Fruit fly (Drosophila melanogaster) whole organism, prepupa: ENCODE results near the gene NfI.

Experiments
- CG10631 ChIP-seq: fragments of 200-800 bp; sonication (Bioruptor generic); optimal IDR thresholded peaks from 2 replicates; lab custom pipeline; 2016; ENCODE audit warnings: missing biosample characterization, missing genetic modification characterization
- CG10669 ChIP-seq: fragments of 200-800 bp; sonication (Bioruptor generic); optimal IDR thresholded peaks from 3 replicates; lab custom pipeline; 2018; ENCODE audit warnings: missing biosample characterization, mild to moderate bottlenecking, missing genetic modification characterization, moderate library complexity
- CG11294 ChIP-seq: fragments of 200-800 bp; sonication (Bioruptor generic); IDR thresholded peaks from 2 replicates; pipeline ENCODE4 v1.3.6; 2022; ENCODE audit warnings: missing biosample characterization, missing genetic modification characterization
- CG11762 ChIP-seq: fragments of 200-800 bp; sonication (Bioruptor generic); optimal IDR thresholded peaks from 3 replicates; lab custom pipeline; 2016; ENCODE audit warnings: missing biosample characterization, missing genetic modification characterization; ENCODE audit not compliant: insufficient read depth
- CG15336 ChIP-seq: fragments of 200-800 bp; sonication (Bioruptor generic); IDR thresholded peaks from 2 replicates; pipeline ENCODE4 v1.3.6; 2022; ENCODE audit warnings: missing biosample characterization, missing genetic modification characterization
- CG1621 ChIP-seq: fragments of 200-800 bp; sonication (Bioruptor generic); optimal IDR thresholded peaks from 3 replicates; lab custom pipeline; 2018; ENCODE audit warnings: missing biosample characterization, mild to moderate bottlenecking, missing genetic modification characterization
- CG16779 ChIP-seq: fragments of 200-800 bp; sonication (Bioruptor generic); optimal IDR thresholded peaks from 3 replicates; lab custom pipeline; 2017; ENCODE audit warnings: missing biosample characterization, mild to moderate bottlenecking, missing genetic modification characterization
- CG3032 ChIP-seq: fragments of 200-800 bp; optimal IDR thresholded peaks from 2 replicates; lab custom pipeline; 2019; ENCODE audit warnings: missing biosample characterization, mild to moderate bottlenecking, missing genetic modification characterization, moderate library complexity
- CG31627 ChIP-seq: fragments of 200-800 bp; sonication (Bioruptor generic); optimal IDR thresholded peaks from 3 replicates; lab custom pipeline; 2016; ENCODE audit warnings: missing biosample characterization, missing genetic modification characterization
- CG32006 ChIP-seq: fragments of 200-800 bp; sonication (Bioruptor generic); optimal IDR thresholded peaks from 3 replicates; lab custom pipeline; 2017; ENCODE audit warnings: missing biosample characterization, mild to moderate bottlenecking, missing genetic modification characterization
- CG4318 ChIP-seq: fragments of 200-800 bp; sonication (Bioruptor generic); optimal IDR thresholded peaks from 3 replicates; lab custom pipeline; 2017; ENCODE audit warnings: missing biosample characterization, mild to moderate bottlenecking, missing genetic modification characterization
- CG6163 ChIP-seq: fragments of 200-800 bp; sonication (Bioruptor generic); IDR thresholded peaks from 3 replicates; pipeline ENCODE4 v1.3.6; 2022; ENCODE audit warnings: missing biosample characterization, missing genetic modification characterization
- CG6276 ChIP-seq: fragments of 200-800 bp; sonication (Bioruptor generic); optimal IDR thresholded peaks from 2 replicates; lab custom pipeline; 2017; ENCODE audit warnings: missing biosample characterization, mild to moderate bottlenecking, missing genetic modification characterization
- CG6808 ChIP-seq: fragments of 200-800 bp; sonication (Bioruptor generic); optimal IDR thresholded peaks from 3 replicates; lab custom pipeline; 2017; ENCODE audit warnings: missing biosample characterization, missing genetic modification characterization, mild to moderate bottlenecking, moderate library complexity, missing genetic modification reagents
- CG6854 ChIP-seq: fragments of 200-800 bp; sonication (Bioruptor generic); optimal IDR thresholded peaks from 2 replicates; lab custom pipeline; 2017; ENCODE audit warnings: missing biosample characterization, mild to moderate bottlenecking, missing genetic modification characterization
- CG7368 ChIP-seq: fragments of 200-800 bp; sonication (Bioruptor generic); optimal IDR thresholded peaks from 3 replicates; lab custom pipeline; 2016; ENCODE audit warnings: missing biosample characterization, missing genetic modification characterization
- CG8119 ChIP-seq: fragments of 200-800 bp; sonication (Bioruptor generic); IDR thresholded peaks from 3 replicates; pipeline ENCODE4 v1.3.6; 2022; ENCODE audit warnings: missing biosample characterization, missing genetic modification characterization
- CG8319 ChIP-seq: fragments of 200-800 bp; sonication (Bioruptor generic); optimal IDR thresholded peaks from 3 replicates; lab custom pipeline; 2016; ENCODE audit warnings: missing biosample characterization, missing genetic modification characterization
- CG8632 ChIP-seq: fragments of 200-800 bp; sonication (Bioruptor generic); optimal IDR thresholded peaks from 3 replicates; lab custom pipeline; 2016; ENCODE audit warnings: missing biosample characterization, missing genetic modification characterization
- CG9139 ChIP-seq: fragments of 200-800 bp; sonication (Bioruptor generic); optimal IDR thresholded peaks from 3 replicates; lab custom pipeline; 2017; ENCODE audit warnings: missing biosample characterization, mild to moderate bottlenecking, missing genetic modification characterization
- Eip78C ChIP-seq: fragments of 200-800 bp; sonication (Bioruptor generic); peaks from one replicate; lab custom pipeline; 2016; ENCODE audit warnings: missing biosample characterization, missing genetic modification characterization
- Eip93F ChIP-seq: fragments of 200-800 bp; sonication (Bioruptor generic); optimal IDR thresholded peaks from 2 replicates; lab custom pipeline; 2016; ENCODE audit warnings: missing biosample characterization, mild to moderate bottlenecking, missing genetic modification characterization
- Gug ChIP-seq: fragments of 200-800 bp; sonication (Bioruptor generic); IDR thresholded peaks from 2 replicates; pipeline ENCODE4 v1.3.6; 2022; ENCODE audit warnings: missing biosample characterization, missing genetic modification characterization
- Hr38 ChIP-seq: sonication (Bioruptor generic); optimal IDR thresholded peaks from 2 replicates; lab custom pipeline; 2016; ENCODE audit warnings: missing biosample characterization, missing genetic modification characterization
- Hr39 ChIP-seq: fragments of 200-800 bp; sonication (Bioruptor generic); optimal IDR thresholded peaks from 2 replicates; lab custom pipeline; 2016; ENCODE audit warnings: missing biosample characterization, missing genetic modification characterization
- Hr4 ChIP-seq: fragments of 200-800 bp; sonication (Bioruptor generic); optimal IDR thresholded peaks from 3 replicates; lab custom pipeline; 2016; ENCODE audit warnings: missing biosample characterization, missing genetic modification characterization
- OdsH ChIP-seq: fragments of 200-800 bp; sonication (Bioruptor generic); optimal IDR thresholded peaks from 3 replicates; lab custom pipeline; 2016; ENCODE audit warnings: missing biosample characterization, missing genetic modification characterization
- Smox ChIP-seq: fragments of 200-800 bp; sonication (Bioruptor generic); optimal IDR thresholded peaks from 3 replicates; lab custom pipeline; 2016; ENCODE audit warnings: missing biosample characterization, missing genetic modification characterization
- achi ChIP-seq: fragments of 200-800 bp; sonication (Bioruptor generic); optimal IDR thresholded peaks from 3 replicates; lab custom pipeline; 2016; ENCODE audit warnings: missing biosample characterization, missing genetic modification characterization
- acj6 ChIP-seq: fragments of 200-800 bp; sonication (Bioruptor generic); optimal IDR thresholded peaks from 3 replicates; lab custom pipeline; 2016; ENCODE audit warnings: missing biosample characterization, missing genetic modification characterization
- cyc ChIP-seq: fragments of 200-800 bp; sonication (Bioruptor generic); optimal IDR thresholded peaks from 3 replicates; lab custom pipeline; 2016; ENCODE audit warnings: missing biosample characterization, missing genetic modification characterization
- dac ChIP-seq: fragments of 200-800 bp; sonication (Bioruptor generic); optimal IDR thresholded peaks from 2 replicates; lab custom pipeline; 2017; ENCODE audit warnings: missing biosample characterization, mild to moderate bottlenecking, missing genetic modification characterization
- dsx ChIP-seq: fragments of 200-800 bp; optimal IDR thresholded peaks from 3 replicates; lab custom pipeline; 2019; ENCODE audit warnings: missing biosample characterization, mild to moderate bottlenecking, missing genetic modification characterization, moderate library complexity; ENCODE audit not compliant: poor library complexity, severe bottlenecking
- fd85E ChIP-seq: fragments of 200-800 bp; sonication (Bioruptor generic); optimal IDR thresholded peaks from 3 replicates; lab custom pipeline; 2016; ENCODE audit warnings: missing biosample characterization, missing genetic modification characterization
- fkh ChIP-seq: fragments of 200-800 bp; sonication (Bioruptor generic); optimal IDR thresholded peaks from 3 replicates; lab custom pipeline; 2017; ENCODE audit warnings: missing biosample characterization, mild to moderate bottlenecking, missing genetic modification characterization, moderate library complexity
- net ChIP-seq: fragments of 200-800 bp; sonication (Bioruptor generic); optimal IDR thresholded peaks from 3 replicates; lab custom pipeline; 2016; ENCODE audit warnings: missing biosample characterization, missing genetic modification characterization
- svp ChIP-seq: fragments of 200-800 bp; sonication (Bioruptor generic); peaks from one replicate; lab custom pipeline; 2016; ENCODE audit warnings: missing biosample characterization, missing genetic modification characterization
- topi ChIP-seq: fragments of 200-800 bp; sonication (Bioruptor generic); optimal IDR thresholded peaks from 3 replicates; lab custom pipeline; 2016; ENCODE audit warnings: missing biosample characterization, missing genetic modification characterization

NfI gene

DNA sequence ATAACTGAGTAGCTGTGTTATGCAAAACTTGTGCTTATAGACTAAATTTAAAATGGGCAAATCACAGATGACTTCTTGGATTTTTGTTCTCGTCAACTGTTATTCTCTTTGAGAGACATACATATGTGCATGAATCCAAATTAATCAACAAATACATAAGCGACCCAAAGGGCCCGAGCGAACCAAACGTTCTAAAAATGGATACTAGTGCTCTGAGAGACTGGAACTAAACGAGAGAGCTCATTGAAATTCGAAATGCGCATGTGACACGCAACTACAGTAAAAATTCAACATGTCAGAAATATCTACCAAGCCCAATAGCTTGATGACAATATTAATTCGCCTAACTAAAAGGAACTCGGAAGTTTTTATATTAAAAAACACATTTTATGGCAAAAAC, at the start of gene NfI:
Gene NfI, minus strand, starts transcription at position 45 of the 400 bp plus-strand sequence.
- no peak for TF ChIP-seq CG9139
- peak; percentile 51 for TF ChIP-seq svp (GFP tag; lab: Kevin White, UChicago)

DNA sequence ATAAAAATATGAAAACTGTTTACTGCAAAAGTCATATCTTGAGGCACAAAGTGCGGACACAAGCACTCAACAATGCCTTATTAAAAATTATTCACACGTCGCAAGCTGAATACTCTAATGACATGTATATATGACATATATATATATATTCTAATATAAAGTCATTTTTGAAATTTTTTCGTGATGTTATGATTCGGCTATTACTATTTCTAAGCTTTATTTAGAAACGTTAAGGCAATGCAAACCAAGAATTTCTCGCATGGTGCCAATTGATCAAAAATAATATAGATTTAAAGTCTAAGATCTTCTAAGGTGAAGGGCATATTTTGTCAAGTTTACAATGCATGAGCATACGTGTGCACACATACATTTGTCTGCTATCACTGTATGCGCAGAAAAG, 42.6 kb upstream of the NfI start:
- TF ChIP-seq CG3032 (no peak), CG6854 (no peak), acj6 (GFP tag; lab: Kevin White, UChicago) (no peak), Smox (no peak), dac (no peak), Hr4 (GFP tag; lab: Kevin White, UChicago) (no peak), OdsH (GFP tag; lab: Kevin White, UChicago) (no peak), CG11762 (GFP tag; lab: Kevin White, UChicago) (no peak), CG1621 (no peak), CG6163 (no peak), CG8319 (GFP tag; lab: Kevin White, UChicago) (no peak), fkh (no peak), topi (GFP tag; lab: Kevin White, UChicago) (no peak), CG15336 (GFP tag; lab: Robert Waterston, UW) (no peak), CG6276 (GFP tag; lab: Kevin White, UChicago) (no peak), fd85E (GFP tag; lab: Kevin White, UChicago) (no peak)
- TF ChIP-seq, all 60 proteins: peak for 0

DNA sequence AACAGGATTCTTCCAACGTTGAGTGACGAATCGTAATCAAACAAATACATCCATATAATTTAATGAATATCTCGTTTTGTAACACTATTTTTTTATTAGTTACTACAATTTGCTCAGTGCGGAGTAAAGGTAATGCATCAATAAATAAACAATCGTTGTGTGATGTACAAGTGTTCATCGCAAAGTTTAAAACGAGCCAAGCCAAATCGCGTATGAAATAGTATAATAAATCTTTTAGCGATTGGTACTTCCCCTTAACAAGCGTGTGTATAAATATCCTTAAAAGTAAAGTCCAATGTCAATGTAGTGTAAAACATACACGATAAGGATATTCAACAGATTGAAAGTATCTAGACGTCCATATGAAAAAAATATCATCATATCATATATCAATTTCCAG, 39.2 kb upstream of the NfI start:
- peak; percentile 4 for TF ChIP-seq CG10631 (GFP tag; lab: Kevin White, UChicago)
- no peak for TF ChIP-seq CG32006

DNA sequence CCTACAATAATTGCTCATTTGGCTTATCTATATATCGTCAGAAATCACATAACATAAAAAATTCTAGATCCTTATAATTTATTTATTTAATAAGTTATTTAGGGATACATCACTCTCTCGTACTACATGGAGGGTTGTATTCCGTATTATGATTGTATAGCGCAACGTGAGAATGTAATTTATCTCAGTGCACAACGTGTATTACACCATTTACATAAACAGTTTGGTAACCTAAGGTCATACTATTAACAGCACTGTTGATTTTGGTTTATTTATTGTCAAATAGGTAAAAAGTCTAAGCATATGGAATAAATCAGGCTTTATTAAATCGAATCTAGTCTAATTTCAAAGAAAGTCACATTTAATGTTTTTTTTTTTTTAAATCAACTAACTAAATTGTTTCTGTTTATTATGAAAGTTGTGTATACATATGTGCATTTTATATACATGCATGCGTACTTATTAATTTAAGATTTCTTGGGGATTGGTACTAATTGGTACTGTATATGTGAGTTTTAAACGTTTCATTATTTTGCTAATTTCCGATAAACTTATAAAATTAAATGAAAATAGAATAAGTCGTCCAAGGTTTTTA, 38.6 kb upstream of the NfI start, which contains the start of gene Rnf11:
Gene Rnf11, plus strand, starts transcription at position 252 of the 595 bp plus-strand sequence.
- peak; percentile 11 for TF ChIP-seq OdsH (GFP tag; lab: Kevin White, UChicago)
- TF ChIP-seq CG6854 = no peak
- TF ChIP-seq CG10631 (GFP tag; lab: Kevin White, UChicago) = peak; percentile 15
- peak; percentile 43 for TF ChIP-seq Eip78C (GFP tag; lab: Kevin White, UChicago)
- no peak for TF ChIP-seq CG6808 (GFP tag; lab: Kevin White, UChicago)
- TF ChIP-seq CG8119 = no peak
- TF ChIP-seq CG3032 = peak; percentile 21
- peak; percentile 33 for TF ChIP-seq CG31627
- TF ChIP-seq CG4318 = no peak
- no peak for TF ChIP-seq CG7368 (GFP tag; lab: Kevin White, UChicago)
- no peak for TF ChIP-seq dac
- no peak for TF ChIP-seq Gug (GFP tag; lab: Robert Waterston, UW)
- TF ChIP-seq CG11762 (GFP tag; lab: Kevin White, UChicago) = no peak
- no peak for TF ChIP-seq CG9139
- TF ChIP-seq Eip93F (GFP tag; lab: Kevin White, UChicago) = no peak
- TF ChIP-seq Hr38 (GFP tag; lab: Kevin White, UChicago) = no peak
- no peak for TF ChIP-seq cyc
- TF ChIP-seq CG10669 = no peak
- TF ChIP-seq net = no peak
- no peak for TF ChIP-seq CG8632 (GFP tag; lab: Kevin White, UChicago)
- TF ChIP-seq dsx (GFP tag; lab: Kevin White, UChicago) = no peak
- no peak for TF ChIP-seq CG11294
- no peak for TF ChIP-seq CG16779 (tag; lab: Kevin White, UChicago)
- TF ChIP-seq Hr39 = peak; percentile 43
- TF ChIP-seq fkh = peak; percentile 44
- no peak for TF ChIP-seq achi (GFP tag; lab: Kevin White, UChicago)
